Fruit fly (Drosophila melanogaster) whole organism, wandering third instar larva: ENCODE data around the gene Dtd.

ENCODE experiments used
- Dif ChIP-seq: fragments of 200-275, 200-300 bp; sonication (Bioruptor generic); optimal IDR thresholded peaks from 2 replicates; lab custom pipeline; 2018; ENCODE audit warnings: missing biosample characterization, missing genetic modification characterization; ENCODE audit not compliant: partially characterized antibody
- GATAd ChIP-seq: sonication (Bioruptor generic); optimal IDR thresholded peaks from 2 replicates; lab custom pipeline; 2016; ENCODE audit warnings: missing biosample characterization, missing genetic modification characterization
- HLH106 ChIP-seq: fragments of 200-800 bp; optimal IDR thresholded peaks from 3 replicates; lab custom pipeline; 2019; ENCODE audit warnings: missing biosample characterization, mild to moderate bottlenecking, missing genetic modification characterization, moderate library complexity
- Vsx2 ChIP-seq: fragments of 200-300, 225-300 bp; sonication (Bioruptor generic); optimal IDR thresholded peaks from 2 replicates; lab custom pipeline; 2018; ENCODE audit warnings: missing biosample characterization, missing genetic modification characterization; ENCODE audit not compliant: partially characterized antibody
- brk ChIP-seq: fragments of 200-800 bp; sonication (Bioruptor generic); optimal IDR thresholded peaks from 2 replicates; lab custom pipeline; 2016; ENCODE audit warnings: missing biosample characterization, mild to moderate bottlenecking, missing genetic modification characterization
- foxo ChIP-seq, 2 experiments: fragments of 200-800 bp; sonication (Bioruptor generic); optimal IDR thresholded peaks; 2 replicates in 1 of 2; 3 replicates in 1 of 2; lab custom pipeline; 2016 to 2017; ENCODE audit warnings: missing biosample characterization in 2 of 2, missing genetic modification characterization in 2 of 2
- fru ChIP-seq: fragments of 200-800 bp; sonication (Bioruptor generic); optimal IDR thresholded peaks from 3 replicates; lab custom pipeline; 2016; ENCODE audit warnings: missing biosample characterization, mild to moderate bottlenecking, missing genetic modification characterization
- pan ChIP-seq: fragments of >200 bp; optimal IDR thresholded peaks from 2 replicates; lab custom pipeline; 2017

DNA sequence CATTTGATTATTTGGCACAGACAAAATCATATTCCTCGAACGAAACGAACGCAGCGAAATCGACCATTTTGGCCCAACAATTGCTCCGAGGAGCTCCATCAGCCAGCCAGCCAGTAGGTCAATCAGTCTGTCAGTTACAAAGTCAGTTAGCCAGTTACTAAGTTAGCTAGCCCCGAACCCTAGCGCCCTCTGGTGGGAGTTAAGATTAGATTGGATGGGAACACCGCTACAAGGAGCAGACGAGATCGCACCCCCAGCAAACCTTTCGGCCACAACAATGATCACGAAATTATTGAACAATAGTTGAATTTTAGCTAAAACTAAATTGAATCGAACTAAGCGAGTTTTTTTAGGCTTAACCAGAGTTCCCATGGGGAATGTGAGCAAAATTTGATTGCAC, 36.0 kb upstream of the Dtd start:
- TF ChIP-seq pan, result no peak
- TF ChIP-seq foxo (GFP tag; optimal IDR thresholded peaks at IDR 0.05; lab: Kevin White, UChicago), result no peak
- no peak for TF ChIP-seq fru (GFP tag; lab: Kevin White, UChicago)
- TF ChIP-seq GATAd (GFP tag; lab: Kevin White, UChicago), result no peak
- no peak for TF ChIP-seq Vsx2 (GFP tag; lab: Kevin White, UChicago)
- TF ChIP-seq HLH106 (tag; lab: Kevin White, UChicago), result no peak
- no peak for TF ChIP-seq brk
- TF ChIP-seq Dif (GFP tag; lab: Kevin White, UChicago), result no peak
